Worm (Caenorhabditis elegans) whole organism, young adult: ENCODE measurements around the gene R09A1.3.

Experiments
- ceh-79 ChIP-seq: sonication (generic microtip); optimal IDR thresholded peaks from 2 replicates; lab custom pipeline; 2017; ENCODE audit warnings: mild to moderate bottlenecking, missing genetic modification characterization, missing compliant biosample characterization
- let-607 ChIP-seq, 2 experiments: fragments of 200-800 bp in 1 of 2; sonication (Bioruptor generic) in 1 of 2; sonication (generic microtip) in 1 of 2; optimal IDR thresholded peaks; 2 replicates each; lab custom pipeline; 2016 to 2018; ENCODE audit warnings: mild to moderate bottlenecking in 2 of 2, missing compliant biosample characterization in 2 of 2, missing genetic modification characterization in 2 of 2, moderate library complexity in 2 of 2, missing genotype in 1 of 2
- lin-54 ChIP-seq: fragments of 200-800 bp; sonication (Bioruptor generic); optimal IDR thresholded peaks from 2 replicates; lab custom pipeline; 2018; ENCODE audit warnings: mild to moderate bottlenecking, missing genetic modification characterization, missing compliant biosample characterization

- TF ChIP-seq lin-54 (GFP tag; lab: Kevin White, UChicago) (no peak), ceh-79 (tag; lab: Kevin White, UChicago) (no peak), let-607 (tag; optimal IDR thresholded peaks at IDR 0.05; lab: Kevin White, UChicago) (no peak)
These were observed 6.4 kb upstream of the R09A1.3 start, which contains the start of gene flp-34 for ce11 chrV:1033304-1033703.
